Worm (Caenorhabditis elegans) whole organism, early embryonic: ENCODE measurements around the gene sams-4.

ENCODE experiments used
- ama-1 ChIP-seq: fragments of 150-350 bp; optimal IDR thresholded peaks from 2 replicates; lab custom pipeline; 2014
- scrt-1 ChIP-seq: fragments of 200-800 bp; sonication (Bioruptor generic); IDR thresholded peaks from 2 replicates; pipeline ENCODE4 v1.3.6; 2022; ENCODE audit warnings: missing genetic modification characterization, missing compliant biosample characterization

- TF ChIP-seq ama-1 (lab: Kevin White, UChicago), result no peak
- no peak for TF ChIP-seq scrt-1
These were observed 24.2 kb downstream of the sams-4 start for ce11 chrIV:5821997-5822396.
